Fruit fly (Drosophila melanogaster): ENCODE results near the gene CG11686.

CG11686 gene

DNA sequence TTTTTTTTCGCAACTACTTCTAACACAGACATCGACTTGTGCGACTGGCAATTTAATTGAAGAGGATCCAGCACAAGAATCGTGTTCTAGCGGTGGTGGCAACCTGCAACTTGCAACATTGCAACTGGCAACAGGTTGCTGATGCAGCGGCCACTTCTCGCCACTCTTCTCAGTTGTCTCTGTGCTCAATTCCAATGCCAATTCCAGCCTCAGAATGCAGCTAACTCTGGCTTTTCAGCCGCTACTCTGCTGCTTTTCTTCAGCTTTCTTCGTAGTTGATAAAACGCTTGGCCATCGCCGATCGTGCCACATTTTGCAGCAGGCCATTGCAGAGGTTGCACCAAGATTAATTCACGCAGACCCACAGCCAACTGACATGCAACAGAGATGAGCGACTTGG is 30.2 kb downstream of the CG11686 start, which contains the start of gene Osi22:
Gene Osi22, plus strand, starts transcription at position 301 of the 400 bp plus-strand sequence.
- TF ChIP-seq rn (GFP tag; IDR thresholded peaks at IDR 0.05) (no peak), CG4496 (GFP tag; IDR thresholded peaks at IDR 0.05) (no peak), Ets98B (GFP tag; IDR thresholded peaks at IDR 0.05) (no peak), CG9948 (tag; optimal IDR thresholded peaks at IDR 0.05) (no peak), CG8301 (tag; optimal IDR thresholded peaks at IDR 0.05) (no peak), D1 (tag; optimal IDR thresholded peaks at IDR 0.05) (no peak), fd96Ca (GFP tag; IDR thresholded peaks at IDR 0.05) (no peak), Snoo (tag; optimal IDR thresholded peaks at IDR 0.05) (no peak), CG10348 (GFP tag; IDR thresholded peaks at IDR 0.05) (no peak), CG34367 (tag; optimal IDR thresholded peaks at IDR 0.05) (no peak), CG17806 (tag; optimal IDR thresholded peaks at IDR 0.05) (no peak), CG12605 (GFP tag; IDR thresholded peaks at IDR 0.05) (no peak)

DNA sequence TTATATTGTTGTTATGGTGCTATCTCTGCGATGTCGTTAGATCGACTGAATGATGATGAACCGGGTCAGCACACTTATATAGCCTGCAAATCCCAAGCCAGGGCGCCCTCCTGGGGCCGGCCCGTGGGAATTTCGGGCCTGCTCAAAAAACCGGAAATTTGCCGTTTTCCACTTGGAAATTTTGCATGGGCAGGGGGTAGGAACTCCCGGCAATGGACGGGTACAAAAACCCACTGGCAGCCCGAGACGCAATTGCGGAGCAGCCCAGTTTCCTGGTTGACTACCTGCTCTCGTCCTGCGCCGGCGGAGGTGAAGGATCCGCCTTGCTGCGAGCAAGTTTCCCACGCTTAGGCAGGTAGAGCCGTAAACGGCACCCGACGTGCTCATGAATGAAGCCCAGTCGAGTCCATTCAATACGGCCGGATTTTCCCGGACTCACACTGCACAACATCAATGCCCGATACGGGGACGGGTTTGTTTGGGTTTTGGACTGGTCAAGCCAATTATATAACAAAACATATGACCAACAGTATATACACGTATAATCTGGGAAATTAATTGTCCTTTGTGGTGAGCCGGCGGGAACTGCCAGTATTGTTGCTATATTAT is 33.1 kb downstream of the CG11686 start, which contains the start of gene wntD:
Gene wntD, minus strand, starts transcription at position 51 of the 609 bp plus-strand sequence.
- TF ChIP-seq gl (tag; optimal IDR thresholded peaks at IDR 0.05) (no peak), CG15710 (tag; optimal IDR thresholded peaks at IDR 0.05) (no peak), CG8301 (tag; optimal IDR thresholded peaks at IDR 0.05) (no peak), fd96Ca (GFP tag; IDR thresholded peaks at IDR 0.05) (no peak), CG9948 (tag; optimal IDR thresholded peaks at IDR 0.05) (no peak), Pif1B (GFP tag; optimal IDR thresholded peaks at IDR 0.05) (no peak), D1 (tag; optimal IDR thresholded peaks at IDR 0.05) (no peak), Pif1A (GFP tag; optimal IDR thresholded peaks at IDR 0.05) (no peak), CG13204 (GFP tag; optimal IDR thresholded peaks at IDR 0.05) (no peak), CG4496 (GFP tag; IDR thresholded peaks at IDR 0.05) (no peak), CG12605 (GFP tag; IDR thresholded peaks at IDR 0.05) (no peak), CG14655 (GFP tag; optimal IDR thresholded peaks at IDR 0.05) (no peak), CG8159 (tag; optimal IDR thresholded peaks at IDR 0.05) (no peak), Ets98B (GFP tag; IDR thresholded peaks at IDR 0.05) (no peak), CG10348 (GFP tag; IDR thresholded peaks at IDR 0.05) (no peak), CG32121 (GFP tag; IDR thresholded peaks at IDR 0.05) (no peak)

- TF ChIP-seq Ets98B (GFP tag; IDR thresholded peaks at IDR 0.05) (no peak), rn (GFP tag; IDR thresholded peaks at IDR 0.05) (no peak), Pif1A (GFP tag; optimal IDR thresholded peaks at IDR 0.05) (no peak), CG14655 (GFP tag; optimal IDR thresholded peaks at IDR 0.05) (no peak), CG17806 (tag; optimal IDR thresholded peaks at IDR 0.05) (no peak), CG8301 (tag; optimal IDR thresholded peaks at IDR 0.05) (no peak), CG13204 (GFP tag; optimal IDR thresholded peaks at IDR 0.05) (no peak)
Measured at dm6 chr3R:13294461-13294860, 34.3 kb downstream of the CG11686 start, which contains the start of gene CG8773. CG8773 (plus strand) TSS chr3R:13294748.

DNA sequence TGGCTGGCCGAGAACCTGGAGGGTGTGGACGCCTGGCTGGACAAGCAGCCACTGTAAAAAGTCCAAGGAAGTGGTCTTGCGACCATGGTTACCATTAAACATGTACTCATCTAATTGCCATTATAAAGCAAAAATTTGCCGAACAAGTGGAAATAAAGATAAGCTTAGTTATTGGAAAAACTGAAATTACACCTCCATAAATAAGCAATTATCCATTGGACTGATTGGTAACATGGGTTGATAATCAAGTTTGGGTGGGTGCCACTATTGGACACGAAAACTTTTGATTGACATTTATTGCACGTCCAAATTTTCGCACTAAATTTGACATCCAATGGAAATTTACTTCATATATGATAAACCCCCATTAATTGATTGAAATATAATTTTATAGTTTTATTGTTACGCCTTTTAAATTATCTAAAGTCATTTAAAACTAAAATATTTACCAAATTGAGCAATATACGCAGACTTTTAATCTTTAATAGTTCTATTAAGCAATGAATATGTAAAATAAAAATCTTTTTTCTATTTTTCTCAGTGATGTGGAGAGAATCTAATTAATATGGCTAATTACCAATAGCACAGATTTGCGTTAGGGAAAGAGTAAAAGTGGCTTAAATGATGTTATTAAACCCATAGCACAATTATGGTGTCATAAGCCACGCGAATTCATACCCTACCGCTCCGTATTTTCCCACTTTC is 38.1 kb downstream of the CG11686 start, which contains the start of gene CG8774:
Gene CG8774, plus strand, starts transcription at position 655 of the 705 bp plus-strand sequence.
- TF ChIP-seq CG10348 (GFP tag; IDR thresholded peaks at IDR 0.05), result no peak
- TF ChIP-seq CG8301 (tag; optimal IDR thresholded peaks at IDR 0.05), result no peak
- no peak for TF ChIP-seq CG14655 (GFP tag; optimal IDR thresholded peaks at IDR 0.05)

DNA sequence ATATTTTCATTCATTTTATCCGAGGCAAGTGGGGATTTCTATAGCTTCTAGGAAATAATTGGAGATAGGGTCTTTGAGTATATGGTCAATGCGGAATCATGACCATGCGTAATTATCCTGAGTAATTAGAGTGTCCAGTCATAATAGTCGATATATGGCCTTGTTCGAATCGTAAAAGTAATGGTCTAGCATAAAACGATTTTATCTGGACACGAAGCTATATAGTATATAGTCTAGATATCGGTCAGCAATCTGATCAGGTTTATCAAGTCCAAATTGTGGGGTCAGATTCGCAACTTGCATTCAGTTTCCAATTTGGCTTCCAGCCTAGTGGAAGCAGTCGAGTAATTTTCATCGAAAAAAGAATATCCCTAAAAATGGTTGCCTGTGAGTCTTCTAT is 42.2 kb downstream of the CG11686 start, which contains the start of gene CG32473:
Gene CG32473, plus strand, starts transcription at position 301 of the 400 bp plus-strand sequence.
- TF ChIP-seq CG9948 (tag; optimal IDR thresholded peaks at IDR 0.05), result no peak
- no peak for TF ChIP-seq gl (tag; optimal IDR thresholded peaks at IDR 0.05)
- no peak for TF ChIP-seq rn (GFP tag; IDR thresholded peaks at IDR 0.05)
- no peak for TF ChIP-seq CG14655 (GFP tag; optimal IDR thresholded peaks at IDR 0.05)
- TF ChIP-seq D1 (tag; optimal IDR thresholded peaks at IDR 0.05), result no peak
- no peak for TF ChIP-seq fd96Ca (GFP tag; IDR thresholded peaks at IDR 0.05)
- no peak for TF ChIP-seq Snoo (tag; optimal IDR thresholded peaks at IDR 0.05)
- TF ChIP-seq CG13204 (GFP tag; optimal IDR thresholded peaks at IDR 0.05), result no peak
- no peak for TF ChIP-seq Ets98B (GFP tag; IDR thresholded peaks at IDR 0.05)
- no peak for TF ChIP-seq Pif1B (GFP tag; optimal IDR thresholded peaks at IDR 0.05)

DNA sequence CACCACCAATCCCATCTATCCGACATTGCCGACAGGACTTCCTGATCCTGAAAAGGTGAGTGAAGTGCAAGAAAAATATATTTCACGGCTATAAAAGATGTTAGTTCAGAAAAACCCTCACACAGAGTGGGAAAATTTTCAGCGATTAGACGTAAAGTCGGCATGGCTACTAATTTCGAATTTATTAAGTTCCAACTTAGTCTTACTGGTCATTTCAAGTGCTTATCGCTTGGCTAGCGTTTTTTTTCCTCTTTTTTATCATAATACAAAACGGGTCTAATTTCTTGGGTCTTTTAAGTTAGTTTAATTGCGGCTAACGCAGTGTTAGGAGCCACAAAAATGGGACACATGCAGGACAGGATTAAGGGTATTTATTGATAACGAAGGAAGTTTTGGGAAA is 43.0 kb downstream of the CG11686 start, which contains the start of gene CG43208:
Gene CG43208, plus strand, starts transcription at position 301 of the 400 bp plus-strand sequence.
- no peak for TF ChIP-seq CG14655 (GFP tag; optimal IDR thresholded peaks at IDR 0.05)
- TF ChIP-seq CG13204 (GFP tag; optimal IDR thresholded peaks at IDR 0.05), result no peak
- TF ChIP-seq CG17806 (tag; optimal IDR thresholded peaks at IDR 0.05), result no peak
- TF ChIP-seq Pif1A (GFP tag; optimal IDR thresholded peaks at IDR 0.05), result no peak
- no peak for TF ChIP-seq Pif1B (GFP tag; optimal IDR thresholded peaks at IDR 0.05)
- no peak for TF ChIP-seq Ets98B (GFP tag; IDR thresholded peaks at IDR 0.05)
- no peak for TF ChIP-seq gl (tag; optimal IDR thresholded peaks at IDR 0.05)
- TF ChIP-seq EcR (GFP tag; optimal IDR thresholded peaks at IDR 0.05), result no peak

All from whole organism, pupa.